Worm (Caenorhabditis elegans) whole organism, L4 larva: ENCODE results near the gene unc-80.
A peak's percentile ranks its signal among the peaks of the same experiment; 100 is the strongest.

Experiments
- F10B5.3 ChIP-seq: sonication (generic microtip); optimal IDR thresholded peaks from 2 replicates; lab custom pipeline; 2016; ENCODE audit warnings: mild to moderate bottlenecking, missing genetic modification characterization, missing compliant biosample characterization
- F44E2.7 ChIP-seq: fragments of 200-800 bp; sonication (Bioruptor generic); IDR thresholded peaks from 2 replicates; pipeline ENCODE4 v2.1.2; 2022; ENCODE audit warnings: missing genetic modification characterization, missing compliant biosample characterization
- Y105C5A.15 ChIP-seq: fragments of 200-800 bp; sonication (Bioruptor generic); IDR thresholded peaks from 2 replicates; pipeline ENCODE4 v1.3.6; 2022; ENCODE audit warnings: missing genetic modification characterization, missing compliant biosample characterization
- arid-1 ChIP-seq: fragments of 200-800 bp; sonication (Bioruptor generic); conservative IDR thresholded peaks from 2 replicates; pipeline ENCODE4 v1.3.6; 2022; ENCODE audit warnings: missing genetic modification reagents, missing genetic modification characterization, missing compliant biosample characterization
- attf-4 ChIP-seq: sonication (generic microtip); optimal IDR thresholded peaks from 3 replicates; lab custom pipeline; 2017; ENCODE audit warnings: missing biosample characterization, missing genetic modification characterization
- ceh-82 ChIP-seq: sonication (generic microtip); optimal IDR thresholded peaks from 2 replicates; lab custom pipeline; 2017; ENCODE audit warnings: missing biosample characterization, missing genetic modification characterization
- ctbp-1 ChIP-seq: fragments of 200-800 bp; sonication (Bioruptor generic); IDR thresholded peaks from 2 replicates; pipeline ENCODE4 v1.3.6; 2022; ENCODE audit warnings: missing genetic modification reagents, missing genetic modification characterization, missing compliant biosample characterization
- daf-16 ChIP-seq, 3 experiments: sonication (generic microtip); optimal IDR thresholded peaks; 2 replicates each; lab custom pipeline; 2016 to 2017; ENCODE audit warnings: missing genetic modification characterization in 3 of 3, missing genetic modification reagents in 3 of 3, mild to moderate bottlenecking in 2 of 3, missing compliant biosample characterization in 2 of 3, missing biosample characterization in 1 of 3, moderate library complexity in 1 of 3
- daf-8 ChIP-seq: fragments of 200-800 bp; sonication (Bioruptor generic); IDR thresholded peaks from 2 replicates; pipeline ENCODE4 v1.3.6; 2022; ENCODE audit warnings: missing genetic modification characterization, missing compliant biosample characterization
- dmd-6 ChIP-seq: fragments of 200-800 bp; sonication (Bioruptor generic); IDR thresholded peaks from 2 replicates; pipeline ENCODE4 v1.3.6; 2022; ENCODE audit warnings: missing genetic modification reagents, missing genetic modification characterization, missing compliant biosample characterization
- dve-1 ChIP-seq: sonication (generic microtip); optimal IDR thresholded peaks from 2 replicates; lab custom pipeline; 2017; ENCODE audit warnings: antibody characterized with exemption, mild to moderate bottlenecking, missing genetic modification characterization, missing compliant biosample characterization; ENCODE audit not compliant: insufficient read depth
- fkh-10 ChIP-seq: fragments of 150-350 bp; optimal IDR thresholded peaks from 2 replicates; lab custom pipeline; 2014; ENCODE audit warnings: missing biosample characterization, missing genetic modification reagents, missing genetic modification characterization
- gei-8 ChIP-seq: fragments of 200-800 bp; sonication (Bioruptor generic); optimal IDR thresholded peaks from 2 replicates; lab custom pipeline; 2018; ENCODE audit warnings: mild to moderate bottlenecking, missing genetic modification characterization, missing compliant biosample characterization
- hif-1 ChIP-seq, 2 experiments: sonication (generic microtip); optimal IDR thresholded peaks; 2 replicates each; lab custom pipeline; 2016 to 2017; ENCODE audit warnings: missing compliant biosample characterization in 2 of 2, missing genetic modification characterization in 2 of 2, missing genetic modification reagents in 2 of 2, missing genotype in 2 of 2, mild to moderate bottlenecking in 1 of 2
- hlh-11 ChIP-seq: fragments of 200-800 bp; sonication (Bioruptor generic); optimal IDR thresholded peaks from 2 replicates; lab custom pipeline; 2018; ENCODE audit warnings: mild to moderate bottlenecking, missing genetic modification characterization, missing compliant biosample characterization
- hlh-30 ChIP-seq: sonication (generic microtip); optimal IDR thresholded peaks from 2 replicates; lab custom pipeline; 2017; ENCODE audit warnings: antibody characterized with exemption, mild to moderate bottlenecking, missing genetic modification characterization, missing compliant biosample characterization; ENCODE audit not compliant: insufficient read depth
- lin-1 ChIP-seq: fragments of 200-800 bp; sonication (Bioruptor generic); IDR thresholded peaks from 2 replicates; pipeline ENCODE4 v1.3.6; 2022; ENCODE audit warnings: missing genetic modification reagents, missing genetic modification characterization, missing compliant biosample characterization
- lin-29 ChIP-seq: fragments of 200-800 bp; sonication (Bioruptor generic); IDR thresholded peaks from 2 replicates; pipeline ENCODE4 v1.3.6; 2022; ENCODE audit warnings: missing genetic modification reagents, missing genetic modification characterization, missing compliant biosample characterization
- lin-38 ChIP-seq: fragments of 200-800 bp; sonication (Bioruptor generic); IDR thresholded peaks from 2 replicates; pipeline ENCODE4 v1.3.6; 2022; ENCODE audit warnings: missing genetic modification reagents, missing genetic modification characterization, missing compliant biosample characterization
- lsy-2 ChIP-seq, 2 experiments: fragments of 150-350 bp in 1 of 2; sonication (generic microtip) in 1 of 2; optimal IDR thresholded peaks; 2 replicates each; lab custom pipeline; 2014 to 2017; ENCODE audit warnings: missing biosample characterization in 2 of 2, missing genetic modification characterization in 2 of 2
- mdl-1 ChIP-seq, 2 experiments: fragments of 150-350 bp in 1 of 2; sonication (generic microtip) in 1 of 2; optimal IDR thresholded peaks; 2 replicates each; lab custom pipeline; 2014 to 2017; ENCODE audit warnings: missing biosample characterization in 2 of 2, missing genetic modification characterization in 2 of 2
- mep-1 ChIP-seq: fragments of 150-350 bp; sonication (generic microtip); optimal IDR thresholded peaks from 3 replicates; lab custom pipeline; 2014; ENCODE audit warnings: missing biosample characterization, missing genetic modification characterization
- mxl-2 ChIP-seq: fragments of 200-800 bp; sonication (Bioruptor generic); conservative IDR thresholded peaks from 2 replicates; pipeline ENCODE4 v1.3.6; 2022; ENCODE audit warnings: missing genetic modification reagents, missing genetic modification characterization, missing compliant biosample characterization
- nhr-111 ChIP-seq: fragments of 200-800 bp; sonication (Bioruptor generic); optimal IDR thresholded peaks from 2 replicates; lab custom pipeline; 2018; ENCODE audit warnings: mild to moderate bottlenecking, missing genetic modification characterization, missing compliant biosample characterization
- nhr-25 ChIP-seq: sonication (generic microtip); optimal IDR thresholded peaks from 2 replicates; lab custom pipeline; 2017; ENCODE audit warnings: missing genetic modification characterization, mild to moderate bottlenecking, missing compliant biosample characterization, antibody characterized with exemption, moderate library complexity, borderline replicate concordance; ENCODE audit not compliant: insufficient read depth
- nhr-28 ChIP-seq: fragments of 150-350 bp; optimal IDR thresholded peaks from 2 replicates; lab custom pipeline; 2014; ENCODE audit warnings: missing biosample characterization, missing genetic modification characterization
- nhr-48 ChIP-seq: sonication (generic microtip); optimal IDR thresholded peaks from 2 replicates; lab custom pipeline; 2016; ENCODE audit warnings: mild to moderate bottlenecking, missing genetic modification characterization, missing compliant biosample characterization
- nhr-77 ChIP-seq: fragments of 150-350 bp; optimal IDR thresholded peaks from 2 replicates; lab custom pipeline; 2014; ENCODE audit warnings: missing biosample characterization, missing genetic modification characterization
- pqm-1 ChIP-seq: sonication (generic microtip); optimal IDR thresholded peaks from 2 replicates; lab custom pipeline; 2017; ENCODE audit warnings: missing biosample characterization, missing genetic modification characterization
- spr-3 ChIP-seq: fragments of 200-800 bp; sonication (Bioruptor generic); optimal IDR thresholded peaks from 2 replicates; lab custom pipeline; 2018; ENCODE audit warnings: mild to moderate bottlenecking, missing genetic modification characterization, missing compliant biosample characterization
- unc-62 ChIP-seq, 3 experiments: fragments of 150-350 bp in 1 of 3; sonication (generic microtip); optimal IDR thresholded peaks in 2 of 3; peaks in 1 of 3; 1 replicate in 1 of 3; 2 replicates in 2 of 3; lab custom pipeline; 2014 to 2017; ENCODE audit warnings: missing biosample characterization in 3 of 3, missing genetic modification characterization in 3 of 3, missing genetic modification reagents in 3 of 3, missing genotype in 1 of 3
- zag-1 ChIP-seq: fragments of 150-350 bp; optimal IDR thresholded peaks from 2 replicates; lab custom pipeline; 2014; ENCODE audit warnings: missing biosample characterization, missing genetic modification characterization
- zfp-2 ChIP-seq: sonication (generic microtip); optimal IDR thresholded peaks from 2 replicates; lab custom pipeline; 2016; ENCODE audit warnings: mild to moderate bottlenecking, missing genetic modification characterization, missing compliant biosample characterization

Gene unc-80

ce11 chrV:20891871-20892270 is 12.5 kb downstream of the unc-80 start:
- TF ChIP-seq fkh-10: no peak
- no peak for TF ChIP-seq lin-29 (GFP tag; lab: Robert Waterston, UW)
- TF ChIP-seq unc-62 (GFP tag; optimal IDR thresholded peaks at IDR 0.05 in 1 of 2; lab: Kevin White, UChicago): peak in 1 of 2 experiments; percentile 94
- TF ChIP-seq unc-62 (tag; optimal IDR thresholded peaks at IDR 0.05; lab: Kevin White, UChicago): no peak

DNA sequence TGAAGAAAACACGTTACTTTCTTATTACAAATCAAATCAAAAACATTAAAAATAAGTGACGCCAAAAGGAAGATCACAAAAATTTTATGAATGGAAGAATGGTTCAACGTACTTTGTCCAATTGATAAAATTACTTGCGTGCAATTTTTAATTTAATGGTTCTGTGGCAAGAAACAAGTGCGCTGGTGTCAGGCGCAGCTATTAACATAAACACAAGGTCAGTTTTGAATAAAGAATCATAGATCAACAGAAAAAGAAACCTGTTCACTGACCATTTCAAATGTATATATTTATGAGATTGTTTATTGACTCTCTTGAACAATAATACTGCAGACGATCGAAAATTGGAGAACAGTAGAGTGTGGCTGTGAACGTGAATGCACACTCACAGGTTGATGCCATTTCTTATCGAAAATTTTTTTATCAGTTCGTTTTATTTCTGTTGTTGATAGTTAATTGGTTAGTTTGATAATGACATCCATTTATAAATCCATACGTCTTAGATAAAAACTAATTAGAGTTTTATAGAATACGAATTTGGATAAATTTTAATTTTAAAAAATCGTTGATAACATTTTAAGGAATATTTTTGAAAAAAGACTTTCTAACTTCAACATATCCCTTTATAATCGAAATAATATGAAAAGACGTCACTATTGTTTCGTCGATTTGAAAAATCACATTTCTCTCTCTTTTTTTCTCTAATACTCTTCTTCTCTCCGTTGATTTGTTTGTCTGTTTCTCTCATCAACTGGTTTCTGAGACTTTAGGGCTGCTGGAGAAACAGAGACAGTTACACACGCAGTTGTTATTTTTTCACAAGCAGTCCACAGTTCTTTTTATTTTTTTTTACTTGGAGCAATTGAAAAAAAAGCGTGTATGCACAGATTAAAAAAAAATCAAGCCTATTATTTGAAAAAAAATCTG is 24.0 kb downstream of the unc-80 start, which contains the start of gene amx-3:
amx-3 (minus strand) TSS at position 548 of the 927 bp plus-strand sequence.
- no peak for TF ChIP-seq mep-1 (tag; lab: Kevin White, UChicago)
- no peak for TF ChIP-seq arid-1 (GFP tag; lab: Robert Waterston, UW)
- TF ChIP-seq nhr-28 (tag; lab: Kevin White, UChicago): peak; percentile 12
- TF ChIP-seq hlh-11 (tag; lab: Kevin White, UChicago): peak; percentile 25
- TF ChIP-seq lin-1 (GFP tag; lab: Robert Waterston, UW): no peak
- peak; percentile 56 for TF ChIP-seq dve-1 (tag; lab: Kevin White, UChicago)
- TF ChIP-seq dmd-6: peak; percentile 35; the same call in 1 of the 2 replicates
- peak; percentile 80 for TF ChIP-seq pqm-1 (tag; lab: Kevin White, UChicago)
- peak in 1 of 2 experiments; percentile 69 for TF ChIP-seq hif-1 (tag; optimal IDR thresholded peaks at IDR 0.05; lab: Kevin White, UChicago)
- peak in 1 of 2 experiments; percentile 16 for TF ChIP-seq mdl-1 (tag; optimal IDR thresholded peaks at IDR 0.05; lab: Kevin White, UChicago)
- TF ChIP-seq nhr-77 (tag; lab: Kevin White, UChicago): peak; percentile 44
- TF ChIP-seq lsy-2 (tag; optimal IDR thresholded peaks at IDR 0.05; lab: Kevin White, UChicago): no peak
- peak; percentile 23 for TF ChIP-seq nhr-48 (tag; lab: Kevin White, UChicago)
- peak in 1 of 2 experiments; percentile 16 for TF ChIP-seq daf-16 (GFP tag; optimal IDR thresholded peaks at IDR 0.05; lab: Kevin White, UChicago)
- peak; percentile 94 for TF ChIP-seq daf-16 (tag; optimal IDR thresholded peaks at IDR 0.05; lab: Kevin White, UChicago)
- TF ChIP-seq hlh-30 (tag; lab: Kevin White, UChicago): peak; percentile 31
- no peak for TF ChIP-seq attf-4 (tag; lab: Kevin White, UChicago)
- no peak for TF ChIP-seq Y105C5A.15 (GFP tag; lab: Robert Waterston, UW)

ce11 chrV:20904094-20904268 is 24.6 kb downstream of the unc-80 start, which contains the start of gene acs-12:
TSS of gene acs-12 (plus strand) at chrV:20904169.
- TF ChIP-seq ctbp-1 (GFP tag; lab: Robert Waterston, UW) (no peak), nhr-111 (no peak), gei-8 (GFP tag; lab: Kevin White, UChicago) (no peak), mxl-2 (GFP tag; lab: Robert Waterston, UW) (no peak), F10B5.3 (tag; lab: Kevin White, UChicago) (no peak), nhr-25 (tag; lab: Kevin White, UChicago) (no peak), lin-38 (no peak), ceh-82 (tag; lab: Kevin White, UChicago) (no peak), lsy-2 (tag; optimal IDR thresholded peaks at IDR 0.05; lab: Kevin White, UChicago) (no peak), mdl-1 (tag; optimal IDR thresholded peaks at IDR 0.05; lab: Kevin White, UChicago) (no peak), zag-1 (no peak), F44E2.7 (GFP tag; lab: Robert Waterston, UW) (no peak), daf-8 (GFP tag; lab: Robert Waterston, UW) (no peak), zfp-2 (tag; lab: Kevin White, UChicago) (no peak), spr-3 (GFP tag; lab: Kevin White, UChicago) (no peak)
